Worm (Caenorhabditis elegans) whole organism, L4 larva: ENCODE measurements around the gene H41C03.1.

Experiments used
- lin-39 ChIP-seq: fragments of 150-350 bp; optimal IDR thresholded peaks from 2 replicates; lab custom pipeline; 2014; ENCODE audit warnings: missing biosample characterization, missing genetic modification reagents, missing genetic modification characterization
- nhr-77 ChIP-seq: fragments of 150-350 bp; optimal IDR thresholded peaks from 2 replicates; lab custom pipeline; 2014; ENCODE audit warnings: missing biosample characterization, missing genetic modification characterization

DNA sequence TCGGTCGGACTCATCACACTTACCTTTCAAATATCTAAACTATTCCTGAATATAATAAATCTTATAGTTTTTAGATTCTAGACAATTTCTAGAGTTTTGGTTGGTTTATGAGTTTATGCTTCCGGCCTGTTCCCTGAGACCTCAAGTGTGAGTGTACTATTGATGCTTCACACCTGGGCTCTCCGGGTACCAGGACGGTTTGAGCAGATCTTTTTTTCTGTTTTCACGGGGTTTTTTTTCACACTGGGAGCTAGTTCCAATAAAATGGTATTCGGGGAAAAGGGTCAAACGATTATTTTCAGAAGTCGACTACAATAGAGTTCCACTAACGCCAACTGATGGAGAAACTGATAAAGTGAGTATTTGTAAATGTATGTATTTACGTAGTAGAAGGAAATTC is 47.9 kb downstream of the H41C03.1 start:
- TF ChIP-seq lin-39 (tag; lab: Kevin White, UChicago) (no peak), nhr-77 (tag; lab: Kevin White, UChicago) (no peak)
